Worm (Caenorhabditis elegans): ENCODE results near the gene dsb-1.

dsb-1 gene

ce11 chrIV:12391003-12391637 lies 17.6 kb upstream of the dsb-1 start, which contains the start of the genes rps-23 and dpm-3 (continued):
- 0 out of 2 replicates have a peak, but pooled peaks have one; percentile 73 for TF ChIP-seq egl-18 (GFP tag; IDR thresholded peaks at IDR 0.05)
- TF ChIP-seq zim-3 (tag; optimal IDR thresholded peaks at IDR 0.05) = peak; percentile 68
- no peak for TF ChIP-seq akir-1 (GFP tag; optimal IDR thresholded peaks at IDR 0.05)
- TF ChIP-seq K12H6.12 (tag; optimal IDR thresholded peaks at IDR 0.05) = peak; percentile 91
- peak; percentile 89 for TF ChIP-seq Y79H2A.3 (GFP tag; conservative IDR thresholded peaks at IDR 0.05)
- TF ChIP-seq mcd-1 (GFP tag; IDR thresholded peaks at IDR 0.05) = peak; percentile 92
- peak; percentile 98 for TF ChIP-seq lsl-1 (GFP tag; optimal IDR thresholded peaks at IDR 0.05)
- peak; percentile 52 for TF ChIP-seq C06A6.2 (GFP tag; conservative IDR thresholded peaks at IDR 0.05)
- TF ChIP-seq nhr-120 (GFP tag; IDR thresholded peaks at IDR 0.05) = 0 out of 2 replicates have a peak, but pooled peaks have one; percentile 62
- TF ChIP-seq nfya-1 (tag; optimal IDR thresholded peaks at IDR 0.05; ENCODE audit: borderline replicate concordance, insufficient read depth) = no peak
- peak; percentile 60 for TF ChIP-seq efl-1 (GFP tag; optimal IDR thresholded peaks at IDR 0.05)
- TF ChIP-seq F39B2.1 (GFP tag; IDR thresholded peaks at IDR 0.05) = peak; percentile 81; the same call in 1 of the 2 replicates
- peak; percentile 49 for TF ChIP-seq ztf-26 (tag; optimal IDR thresholded peaks at IDR 0.05)
- TF ChIP-seq ztf-18 (tag; optimal IDR thresholded peaks at IDR 0.05) = peak; percentile 63
- TF ChIP-seq ceh-58 (GFP tag; IDR thresholded peaks at IDR 0.05) = no peak
- peak; percentile 68 for TF ChIP-seq xnd-1 (tag; optimal IDR thresholded peaks at IDR 0.05)
- TF ChIP-seq lir-1 (GFP tag; conservative IDR thresholded peaks at IDR 0.05) = peak; percentile 87
- TF ChIP-seq pha-4 (tag; optimal IDR thresholded peaks at IDR 0.05) = peak; percentile 93
- TF ChIP-seq nfyb-1 (GFP tag; IDR thresholded peaks at IDR 0.05) = peak; percentile 91
- TF ChIP-seq snpc-4 (GFP tag; optimal IDR thresholded peaks at IDR 0.05) = peak; percentile 50
- TF ChIP-seq snpc-4 (tag; optimal IDR thresholded peaks at IDR 0.05) = peak; percentile 65 to 82 (median 76)
- peak; percentile 91 for TF ChIP-seq lin-54 (GFP tag; optimal IDR thresholded peaks at IDR 0.05)
- TF ChIP-seq let-526 (GFP tag; IDR thresholded peaks at IDR 0.05) = peak; percentile 97
- TF ChIP-seq zfh-2 (GFP tag; conservative IDR thresholded peaks at IDR 0.05) = peak; percentile 58; the same call in 1 of the 2 replicates
- TF ChIP-seq dpff-1 (tag; optimal IDR thresholded peaks at IDR 0.05) = no peak
- TF ChIP-seq hlh-26 (GFP tag; conservative IDR thresholded peaks at IDR 0.05) = no peak
- TF ChIP-seq Y95B8A.8 (GFP tag; IDR thresholded peaks at IDR 0.05) = peak; percentile 94
- no peak for TF ChIP-seq ztf-22 (GFP tag; optimal IDR thresholded peaks at IDR 0.05)
- no peak for TF ChIP-seq hlh-12 (tag; optimal IDR thresholded peaks at IDR 0.05)
- TF ChIP-seq bed-1 (GFP tag; IDR thresholded peaks at IDR 0.05) = 0 out of 2 replicates have a peak, but pooled peaks have one; percentile 19
- TF ChIP-seq lin-40 (tag; optimal IDR thresholded peaks at IDR 0.05) = no peak
- TF ChIP-seq F52B5.7 (tag; optimal IDR thresholded peaks at IDR 0.05) = peak; percentile 71
- TF ChIP-seq cebp-1 (GFP tag; IDR thresholded peaks at IDR 0.05) = peak; percentile 83
- TF ChIP-seq cebp-1 (tag; optimal IDR thresholded peaks at IDR 0.05) = peak; percentile 89
- TF ChIP-seq nfya-2 (GFP tag; IDR thresholded peaks at IDR 0.05) = 0 out of 2 replicates have a peak, but pooled peaks have one; percentile 73
- TF ChIP-seq attf-6 (GFP tag; IDR thresholded peaks at IDR 0.05) = peak; percentile 86
- peak; percentile 97 for TF ChIP-seq unc-130 (GFP tag; optimal IDR thresholded peaks at IDR 0.05)
- peak; percentile 96 for TF ChIP-seq B0019.2 (GFP tag; conservative IDR thresholded peaks at IDR 0.05)
- TF ChIP-seq hsf-1 (GFP tag; IDR thresholded peaks at IDR 0.05) = peak; percentile 76
- TF ChIP-seq die-1 (tag; optimal IDR thresholded peaks at IDR 0.05) = no peak
- no peak for TF ChIP-seq F57A8.1 (GFP tag; optimal IDR thresholded peaks at IDR 0.05)
- TF ChIP-seq repo-1 (tag; optimal IDR thresholded peaks at IDR 0.05) = peak; percentile 42
- TF ChIP-seq mes-4 (tag; optimal IDR thresholded peaks at IDR 0.05) = no peak
- peak; percentile 14 for TF ChIP-seq mel-28 (tag; optimal IDR thresholded peaks at IDR 0.05; ENCODE audit: borderline replicate concordance)
- TF ChIP-seq B0336.3 (GFP tag; IDR thresholded peaks at IDR 0.05) = peak; percentile 60; the same call in 1 of the 2 replicates
- TF ChIP-seq ekl-4 (GFP tag; IDR thresholded peaks at IDR 0.05) = peak; percentile 95
- TF ChIP-seq him-1 (tag; optimal IDR thresholded peaks at IDR 0.05) = peak; percentile 71
- peak; percentile 88 for TF ChIP-seq K11D2.4 (GFP tag; IDR thresholded peaks at IDR 0.05)
